Worm (Caenorhabditis elegans) whole organism, L1 larva: ENCODE measurements around the gene sre-15.
A peak's percentile ranks its signal among the peaks of the same experiment; 100 is the strongest.

ENCODE experiments used
- efl-1 ChIP-seq, 4 experiments: fragments of 150-350 bp; optimal IDR thresholded peaks in 3 of 4; peaks in 1 of 4; 1 replicate in 1 of 4; 2 replicates in 3 of 4; lab custom pipeline; 2014; ENCODE audit warnings: missing biosample characterization in 2 of 4, missing genetic modification characterization in 2 of 4, missing genetic modification reagents in 2 of 4
- hlh-4 ChIP-seq: sonication (generic microtip); optimal IDR thresholded peaks from 2 replicates; lab custom pipeline; 2016; ENCODE audit warnings: mild to moderate bottlenecking, missing genetic modification characterization, missing compliant biosample characterization
- lin-14 ChIP-seq: fragments of 200-800 bp; sonication (Bioruptor generic); optimal IDR thresholded peaks from 2 replicates; lab custom pipeline; 2018; ENCODE audit warnings: mild to moderate bottlenecking, missing genetic modification characterization, moderate library complexity, missing compliant biosample characterization
- nhr-237 ChIP-seq: fragments of 150-350 bp; optimal IDR thresholded peaks from 2 replicates; lab custom pipeline; 2014; ENCODE audit warnings: missing biosample characterization, missing genetic modification characterization

Gene sre-15

ce11 chrIV:12193338-12193737 is 51.3 kb downstream of the sre-15 start:
- no peak for TF ChIP-seq nhr-237 (tag; lab: Kevin White, UChicago)
- no peak for TF ChIP-seq efl-1 (optimal IDR thresholded peaks at IDR 0.05; lab: Kevin White, UChicago)
- TF ChIP-seq efl-1 (GFP tag; optimal IDR thresholded peaks at IDR 0.05 in 1 of 2; lab: Kevin White, UChicago) = peak in 1 of 2 experiments; percentile 14
- TF ChIP-seq, all 84 proteins: peak for 1

ce11 chrIV:12192104-12192763 is 52.4 kb downstream of the sre-15 start:
- TF ChIP-seq hlh-4 (tag; lab: Kevin White, UChicago) (no peak), lin-14 (GFP tag; lab: Kevin White, UChicago) (peak; percentile 10)
